Worm (Caenorhabditis elegans): Measurements from ENCODE around the gene rbm-25.

- TF ChIP-seq nhr-28 (tag; optimal IDR thresholded peaks at IDR 0.05) (no peak), hmg-1.1 (GFP tag; IDR thresholded peaks at IDR 0.05) (no peak), nhr-25 (tag; optimal IDR thresholded peaks at IDR 0.05; ENCODE audit: borderline replicate concordance, insufficient read depth) (no peak), Y48G9A.11 (GFP tag; IDR thresholded peaks at IDR 0.05) (no peak), pqm-1 (tag; optimal IDR thresholded peaks at IDR 0.05) (no peak), fkh-10 (GFP tag; optimal IDR thresholded peaks at IDR 0.05) (no peak), ama-1 (optimal IDR thresholded peaks at IDR 0.05) (no peak), unc-62 (GFP tag; optimal IDR thresholded peaks at IDR 0.05 in 1 of 2) (no peak), unc-62 (tag; optimal IDR thresholded peaks at IDR 0.05) (no peak), daf-19 (GFP tag; conservative IDR thresholded peaks at IDR 0.05) (no peak), nhr-76 (tag; optimal IDR thresholded peaks at IDR 0.05) (no peak), ces-1 (GFP tag; optimal IDR thresholded peaks at IDR 0.05) (no peak), ctbp-1 (GFP tag; IDR thresholded peaks at IDR 0.05) (no peak)
These were observed 11.1 kb upstream of the rbm-25 start, which contains the start of gene inx-11 for ce11 chrV:12486934-12487333.
